Fruit fly (Drosophila melanogaster) whole organism, embryonic: ENCODE data around the gene CG18744.

Experiments
- Abd-B ChIP-seq: fragments of 200-800 bp; sonication (Bioruptor generic); optimal IDR thresholded peaks from 2 replicates; lab custom pipeline; 2018; ENCODE audit warnings: missing biosample characterization, mild to moderate bottlenecking, missing genetic modification characterization, moderate library complexity
- Awh ChIP-seq: fragments of 200-800 bp; sonication (Bioruptor generic); IDR thresholded peaks from 2 replicates; pipeline ENCODE4, ENCODE4 v1.3.6; 2022; ENCODE audit warnings: missing biosample characterization, missing genetic modification characterization
- BtbVII ChIP-seq: fragments of 200-800 bp; sonication (Bioruptor generic); optimal IDR thresholded peaks from 3 replicates; lab custom pipeline; 2017; ENCODE audit warnings: missing biosample characterization, mild to moderate bottlenecking, missing genetic modification characterization
- CG10543 ChIP-seq: fragments of 200-800 bp; sonication (Bioruptor generic); optimal IDR thresholded peaks from 3 replicates; lab custom pipeline; 2017; ENCODE audit warnings: missing biosample characterization, mild to moderate bottlenecking, missing genetic modification characterization, moderate library complexity
- CG12155 ChIP-seq: fragments of 200-800 bp; sonication (Bioruptor generic); optimal IDR thresholded peaks from 3 replicates; lab custom pipeline; 2016; ENCODE audit warnings: missing biosample characterization, missing genetic modification characterization
- CG12659 ChIP-seq: fragments of 200-800 bp; sonication (Bioruptor generic); optimal IDR thresholded peaks from 3 replicates; lab custom pipeline; 2017; ENCODE audit warnings: mild to moderate bottlenecking, missing biosample characterization, missing genetic modification reagents, missing genetic modification characterization
- CG12744 ChIP-seq: fragments of 200-800 bp; sonication (Bioruptor generic); optimal IDR thresholded peaks from 2 replicates; lab custom pipeline; 2016; ENCODE audit warnings: missing biosample characterization, missing genetic modification characterization
- CG13775 ChIP-seq: fragments of 200-800 bp; sonication (Bioruptor generic); optimal IDR thresholded peaks from 3 replicates; lab custom pipeline; 2017; ENCODE audit warnings: missing biosample characterization, mild to moderate bottlenecking, missing genetic modification characterization
- CG13894 ChIP-seq: fragments of 200-800 bp; sonication (Bioruptor generic); optimal IDR thresholded peaks from 3 replicates; lab custom pipeline; 2018; ENCODE audit warnings: missing biosample characterization, mild to moderate bottlenecking, missing genetic modification characterization, moderate library complexity
- CG14441 ChIP-seq: fragments of 200-800 bp; sonication (Bioruptor generic); IDR thresholded peaks from 2 replicates; pipeline ENCODE4 v1.3.6; 2022; ENCODE audit warnings: missing biosample characterization, missing genetic modification characterization
- CG15514 ChIP-seq: fragments of 200-800 bp; sonication (Bioruptor generic); optimal IDR thresholded peaks from 3 replicates; lab custom pipeline; 2017; ENCODE audit warnings: missing biosample characterization, missing genetic modification characterization, mild to moderate bottlenecking, moderate library complexity, missing genetic modification reagents
- CG1602 ChIP-seq: fragments of 200-800 bp; sonication (Bioruptor generic); optimal IDR thresholded peaks from 3 replicates; lab custom pipeline; 2016; ENCODE audit warnings: missing biosample characterization, missing genetic modification characterization
- CG18262 ChIP-seq: fragments of 200-800 bp; optimal IDR thresholded peaks from 3 replicates; lab custom pipeline; 2019; ENCODE audit warnings: missing biosample characterization, mild to moderate bottlenecking, missing genetic modification characterization, moderate library complexity
- CG1832 ChIP-seq: fragments of 200-800 bp; sonication (Bioruptor generic); optimal IDR thresholded peaks from 2 replicates; lab custom pipeline; 2017; ENCODE audit warnings: missing biosample characterization, mild to moderate bottlenecking, missing genetic modification characterization, inconsistent platforms
- CG30020 ChIP-seq: fragments of 200-800 bp; optimal IDR thresholded peaks from 2 replicates; lab custom pipeline; 2019; ENCODE audit warnings: missing biosample characterization, mild to moderate bottlenecking, missing genetic modification characterization, moderate library complexity
- CG30431 ChIP-seq: fragments of 200-800 bp; sonication (Bioruptor generic); optimal IDR thresholded peaks from 2 replicates; lab custom pipeline; 2017; ENCODE audit warnings: missing biosample characterization, missing genetic modification characterization
- CG31441 ChIP-seq: fragments of 200-800 bp; sonication (Bioruptor generic); IDR thresholded peaks from 2 replicates; pipeline ENCODE4 v1.3.6; 2022; ENCODE audit warnings: missing biosample characterization, missing genetic modification characterization
- CG4820 ChIP-seq: fragments of 200-800 bp; sonication (Bioruptor generic); optimal IDR thresholded peaks from 3 replicates; lab custom pipeline; 2016; ENCODE audit warnings: missing biosample characterization, missing genetic modification characterization
- CG5180 ChIP-seq: fragments of 200-800 bp; sonication (Bioruptor generic); optimal IDR thresholded peaks from 3 replicates; lab custom pipeline; 2017; ENCODE audit warnings: missing biosample characterization, missing genetic modification characterization, mild to moderate bottlenecking, moderate library complexity, missing genetic modification reagents
- CG6254 ChIP-seq: fragments of 200-800 bp; sonication (Bioruptor generic); optimal IDR thresholded peaks from 3 replicates; lab custom pipeline; 2017; ENCODE audit warnings: mild to moderate bottlenecking, missing biosample characterization, missing genetic modification reagents, missing genetic modification characterization
- CG7839 ChIP-seq: fragments of 200-800 bp; sonication (Bioruptor generic); optimal IDR thresholded peaks from 3 replicates; lab custom pipeline; 2018; ENCODE audit warnings: missing biosample characterization, mild to moderate bottlenecking, missing genetic modification characterization, moderate library complexity
- CG8388 ChIP-seq: fragments of 200-800 bp; sonication (Bioruptor generic); optimal IDR thresholded peaks from 2 replicates; lab custom pipeline; 2019; ENCODE audit warnings: missing biosample characterization, mild to moderate bottlenecking, missing genetic modification characterization, moderate library complexity
- CG9932 ChIP-seq: fragments of 200-800 bp; sonication (Bioruptor generic); IDR thresholded peaks from 2 replicates; pipeline ENCODE4 v1.3.6; 2022; ENCODE audit warnings: missing biosample characterization, missing genetic modification characterization
- Dref ChIP-seq: fragments of 200-800 bp; sonication (Bioruptor generic); IDR thresholded peaks from 2 replicates; pipeline ENCODE4 v1.3.6; 2022; ENCODE audit warnings: missing biosample characterization, missing genetic modification characterization
- Hand ChIP-seq: fragments of 200-800 bp; sonication (Bioruptor generic); optimal IDR thresholded peaks from 2 replicates; lab custom pipeline; 2017; ENCODE audit warnings: mild to moderate bottlenecking, missing biosample characterization, missing genetic modification reagents, missing genetic modification characterization
- Kr ChIP-seq: fragments of 200-800 bp; sonication (Bioruptor generic); optimal IDR thresholded peaks from 2 replicates; lab custom pipeline; 2017; ENCODE audit warnings: missing biosample characterization, mild to moderate bottlenecking, missing genetic modification characterization
- Lpt ChIP-seq: fragments of >200 bp; optimal IDR thresholded peaks from 2 replicates; lab custom pipeline; 2018; ENCODE audit warnings: missing biosample characterization, missing genetic modification characterization
- NC2α ChIP-seq: fragments of 200-800 bp; sonication (Bioruptor generic); optimal IDR thresholded peaks from 2 replicates; lab custom pipeline; 2016; ENCODE audit warnings: missing biosample characterization, missing genetic modification characterization
- Nf-YB ChIP-seq: fragments of 200-800 bp; sonication (Bioruptor generic); optimal IDR thresholded peaks from 3 replicates; lab custom pipeline; 2019; ENCODE audit warnings: missing biosample characterization, mild to moderate bottlenecking, missing genetic modification characterization, moderate library complexity
- NfI ChIP-seq: fragments of 200-800 bp; sonication (Bioruptor generic); optimal IDR thresholded peaks from 3 replicates; lab custom pipeline; 2018; ENCODE audit warnings: missing biosample characterization, mild to moderate bottlenecking, missing genetic modification characterization, moderate library complexity
- Sox100B ChIP-seq: fragments of 200-800 bp; sonication (Bioruptor generic); optimal IDR thresholded peaks from 3 replicates; lab custom pipeline; 2018; ENCODE audit warnings: missing biosample characterization, mild to moderate bottlenecking, missing genetic modification characterization
- Xrp1 ChIP-seq: fragments of 200-800 bp; sonication (Bioruptor generic); IDR thresholded peaks from 2 replicates; pipeline ENCODE4 v1.3.6; 2022; ENCODE audit warnings: missing biosample characterization, missing genetic modification characterization
- abd-A ChIP-seq: fragments of 200-800 bp; sonication (Bioruptor generic); optimal IDR thresholded peaks from 3 replicates; lab custom pipeline; 2019; ENCODE audit warnings: missing biosample characterization, mild to moderate bottlenecking, missing genetic modification characterization, moderate library complexity
- ap ChIP-seq: fragments of 200-800 bp; sonication (Bioruptor generic); IDR thresholded peaks from 2 replicates; pipeline ENCODE4 v1.3.6; 2022; ENCODE audit warnings: missing biosample characterization, missing genetic modification characterization
- chif ChIP-seq, 2 experiments: fragments of 200-800 bp; sonication (Bioruptor generic); optimal IDR thresholded peaks; 3 replicates each; lab custom pipeline; 2016; ENCODE audit warnings: missing biosample characterization in 2 of 2, missing genetic modification characterization in 2 of 2
- dmrt99B ChIP-seq: fragments of 200-800 bp; sonication (Bioruptor generic); optimal IDR thresholded peaks from 2 replicates; lab custom pipeline; 2018; ENCODE audit warnings: missing biosample characterization, mild to moderate bottlenecking, missing genetic modification characterization, moderate library complexity
- ewg ChIP-seq: fragments of 200-800 bp; sonication (Bioruptor generic); optimal IDR thresholded peaks from 3 replicates; lab custom pipeline; 2017; ENCODE audit warnings: mild to moderate bottlenecking, missing biosample characterization, missing genetic modification reagents, missing genetic modification characterization
- fd3F ChIP-seq: fragments of 200-800 bp; sonication (Bioruptor generic); optimal IDR thresholded peaks from 2 replicates; lab custom pipeline; 2018; ENCODE audit warnings: missing biosample characterization, mild to moderate bottlenecking, missing genetic modification characterization, moderate library complexity
- fu2 ChIP-seq: fragments of 200-800 bp; sonication (Bioruptor generic); optimal IDR thresholded peaks from 2 replicates; lab custom pipeline; 2016; ENCODE audit warnings: missing biosample characterization, missing genetic modification characterization
- gro ChIP-seq: fragments of 200-800 bp; sonication (Bioruptor generic); optimal IDR thresholded peaks from 2 replicates; lab custom pipeline; 2016; ENCODE audit warnings: missing biosample characterization, missing genetic modification characterization
- kni ChIP-seq: fragments of 200-800 bp; sonication (Bioruptor generic); optimal IDR thresholded peaks from 3 replicates; lab custom pipeline; 2017; ENCODE audit warnings: mild to moderate bottlenecking, missing biosample characterization, missing genetic modification reagents, missing genetic modification characterization
- lmd ChIP-seq: fragments of 200-800 bp; sonication (Bioruptor generic); IDR thresholded peaks from 2 replicates; pipeline ENCODE4 v1.3.6; 2022; ENCODE audit warnings: missing biosample characterization, missing genetic modification characterization
- stc ChIP-seq: fragments of 200-800 bp; sonication (Bioruptor generic); IDR thresholded peaks from 2 replicates; pipeline ENCODE4 v1.3.6; 2022; ENCODE audit warnings: missing biosample characterization, missing genetic modification characterization
- sug ChIP-seq: fragments of 200-800 bp; optimal IDR thresholded peaks from 2 replicates; lab custom pipeline; 2019; ENCODE audit warnings: missing biosample characterization, mild to moderate bottlenecking, missing genetic modification characterization, moderate library complexity
- tio ChIP-seq: fragments of 200-800 bp; sonication (Bioruptor generic); optimal IDR thresholded peaks from 2 replicates; lab custom pipeline; 2017; ENCODE audit warnings: missing biosample characterization, missing genetic modification characterization, inconsistent platforms
- unc-4 ChIP-seq: fragments of 200-800 bp; sonication (Bioruptor generic); IDR thresholded peaks from 2 replicates; pipeline ENCODE4 v1.3.6; 2022; ENCODE audit warnings: missing biosample characterization, missing genetic modification characterization; ENCODE audit not compliant: partially characterized antibody
- unpg ChIP-seq: fragments of 200-800 bp; sonication (Bioruptor generic); optimal IDR thresholded peaks from 3 replicates; lab custom pipeline; 2018; ENCODE audit warnings: missing biosample characterization, mild to moderate bottlenecking, missing genetic modification characterization, moderate library complexity
- z ChIP-seq: fragments of 200-800 bp; sonication (Bioruptor generic); IDR thresholded peaks from 3 replicates; pipeline ENCODE4 v1.3.6; 2022; ENCODE audit warnings: missing biosample characterization, missing genetic modification characterization
- zfh1 ChIP-seq: fragments of 200-800 bp; sonication (Bioruptor generic); IDR thresholded peaks from 3 replicates; pipeline ENCODE4 v1.3.6; 2022; ENCODE audit warnings: missing biosample characterization, missing genetic modification characterization

The CG18744 gene

DNA sequence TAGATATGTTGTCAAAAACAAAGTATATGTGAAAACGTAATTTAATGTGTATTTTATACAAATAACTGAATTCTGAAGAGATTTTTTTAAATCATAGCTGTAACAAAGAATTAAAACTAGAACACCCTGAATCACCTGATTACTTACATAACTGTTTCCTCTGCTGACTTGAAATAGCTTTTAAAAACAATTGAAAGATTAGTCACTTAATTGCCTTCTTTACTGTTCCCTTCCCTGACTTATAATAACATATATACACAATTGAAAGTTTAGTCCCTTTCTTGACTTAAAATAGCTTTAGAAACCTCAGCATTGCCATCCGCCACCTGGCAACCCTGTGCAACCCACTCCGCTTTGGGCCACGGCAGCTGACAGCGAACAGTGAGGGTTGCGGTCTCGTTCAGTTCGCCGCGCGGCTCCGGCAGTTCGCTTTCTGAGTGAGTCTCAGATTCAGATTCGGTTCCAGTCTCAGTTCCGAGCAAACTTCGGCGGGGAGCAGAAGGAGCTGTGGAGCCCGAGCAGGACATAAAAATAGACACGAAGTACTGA is 15.5 kb upstream of the CG18744 start, which contains the start of gene CG34384 (continued):
- TF ChIP-seq CG13894 (peak; percentile 45), CG31441 (peak; percentile 68), CG30020 (tag; lab: Kevin White, UChicago) (peak; percentile 20), CG4820 (GFP tag; lab: Kevin White, UChicago) (peak; percentile 60), fu2 (GFP tag; lab: Kevin White, UChicago) (peak; percentile 10), Dref (GFP tag; lab: Robert Waterston, UW) (no peak), CG15514 (GFP tag; lab: Kevin White, UChicago) (peak; percentile 86), unc-4 (no peak), kni (GFP tag; lab: Kevin White, UChicago) (peak; percentile 15), fd3F (GFP tag; lab: Kevin White, UChicago) (peak; percentile 9), Lpt (no peak), CG10543 (GFP tag; lab: Kevin White, UChicago) (peak; percentile 84), CG18262 (tag; lab: Kevin White, UChicago) (peak; percentile 75), NC2α (GFP tag; lab: Kevin White, UChicago) (no peak), CG1832 (GFP tag; lab: Kevin White, UChicago) (no peak), NfI (GFP tag; lab: Kevin White, UChicago) (peak; percentile 19), Hand (peak; percentile 66), tio (GFP tag; lab: Kevin White, UChicago) (peak; percentile 42), CG5180 (GFP tag; lab: Kevin White, UChicago) (peak; percentile 48), stc (GFP tag; lab: Robert Waterston, UW) (no peak), lmd (GFP tag; lab: Robert Waterston, UW) (peak; percentile 36; the same call in 1 of the 2 replicates), ap (GFP tag; lab: Robert Waterston, UW) (no peak), ewg (GFP tag; lab: Kevin White, UChicago) (peak; percentile 2), Abd-B (GFP tag; lab: Kevin White, UChicago) (no peak), CG7839 (tag; lab: Kevin White, UChicago) (peak; percentile 60), sug (peak; percentile 59), abd-A (tag; lab: Kevin White, UChicago) (peak; percentile 50), unpg (peak; percentile 14), BtbVII (GFP tag; lab: Kevin White, UChicago) (peak; percentile 71), dmrt99B (tag; lab: Kevin White, UChicago) (peak; percentile 70), z (GFP tag; lab: Robert Waterston, UW) (peak; percentile 69; the same call in 1 of the 3 replicates), zfh1 (no peak), chif (GFP tag; optimal IDR thresholded peaks at IDR 0.05; lab: Kevin White, UChicago) (peak in 1 of 2 experiments; percentile 31), CG12155 (GFP tag; lab: Kevin White, UChicago) (peak; percentile 46), gro (GFP tag; lab: Kevin White, UChicago) (peak; percentile 24), CG8388 (GFP tag; lab: Kevin White, UChicago) (peak; percentile 38), CG1602 (GFP tag; lab: Kevin White, UChicago) (peak; percentile 35), CG12744 (GFP tag; lab: Kevin White, UChicago) (no peak), Awh (GFP tag; lab: Robert Waterston, UW) (no peak), CG13775 (GFP tag; lab: Kevin White, UChicago) (peak; percentile 56), CG6254 (GFP tag; lab: Kevin White, UChicago) (peak; percentile 28), CG14441 (peak; percentile 33; the same call in 1 of the 2 replicates), CG30431 (GFP tag; lab: Kevin White, UChicago) (no peak), CG12659 (GFP tag; lab: Kevin White, UChicago) (peak; percentile 66), Kr (no peak), Xrp1 (peak; percentile 57; the same call in 1 of the 2 replicates), CG9932 (GFP tag; lab: Robert Waterston, UW) (peak; percentile 51), Sox100B (peak; percentile 73), Nf-YB (peak; percentile 18)
